Fruit fly (Drosophila melanogaster) whole organism, wandering third instar larva: ENCODE measurements around the gene corolla.

Source experiments
- Abd-B ChIP-seq: fragments of >200 bp; optimal IDR thresholded peaks from 2 replicates; lab custom pipeline; 2017; ENCODE audit warnings: missing biosample characterization, missing genetic modification characterization
- CG32264 ChIP-seq: fragments of 200-800 bp; sonication (Bioruptor generic); optimal IDR thresholded peaks from 2 replicates; lab custom pipeline; 2016; ENCODE audit warnings: missing biosample characterization, missing genetic modification characterization
- CG9705 ChIP-seq: fragments of 200-800 bp; sonication (Bioruptor generic); optimal IDR thresholded peaks from 2 replicates; lab custom pipeline; 2018; ENCODE audit warnings: missing biosample characterization, mild to moderate bottlenecking, missing genetic modification characterization
- Sp1 ChIP-seq: fragments of 200-800 bp; sonication (Bioruptor generic); optimal IDR thresholded peaks from 3 replicates; lab custom pipeline; 2019; ENCODE audit warnings: missing biosample characterization, mild to moderate bottlenecking, missing genetic modification characterization, moderate library complexity
- ey ChIP-seq: fragments of 200-800 bp; sonication (Bioruptor generic); optimal IDR thresholded peaks from 2 replicates; lab custom pipeline; 2016; ENCODE audit warnings: missing biosample characterization, missing genetic modification characterization
- fru ChIP-seq: fragments of 200-800 bp; sonication (Bioruptor generic); optimal IDR thresholded peaks from 3 replicates; lab custom pipeline; 2016; ENCODE audit warnings: missing biosample characterization, mild to moderate bottlenecking, missing genetic modification characterization
- lola ChIP-seq: fragments of >200 bp; optimal IDR thresholded peaks from 2 replicates; lab custom pipeline; 2017; ENCODE audit warnings: missing biosample characterization, missing genetic modification characterization
- pan ChIP-seq: fragments of >200 bp; optimal IDR thresholded peaks from 2 replicates; lab custom pipeline; 2017
- psq ChIP-seq: fragments of 200-800 bp; sonication (Bioruptor generic); optimal IDR thresholded peaks from 3 replicates; lab custom pipeline; 2017; ENCODE audit warnings: missing biosample characterization, mild to moderate bottlenecking, missing genetic modification characterization, moderate library complexity
- usp ChIP-seq: fragments of >200 bp; optimal IDR thresholded peaks from 2 replicates; lab custom pipeline; 2017; ENCODE audit warnings: missing biosample characterization, missing genetic modification characterization

- TF ChIP-seq fru (GFP tag; lab: Kevin White, UChicago): no peak
- no peak for TF ChIP-seq Sp1 (GFP tag; lab: Kevin White, UChicago)
- no peak for TF ChIP-seq usp (GFP tag; lab: Kevin White, UChicago)
- no peak for TF ChIP-seq CG32264
- TF ChIP-seq lola (GFP tag; lab: Kevin White, UChicago): no peak
- TF ChIP-seq pan (lab: Kevin White, UChicago): no peak
- TF ChIP-seq Abd-B (GFP tag; lab: Kevin White, UChicago): no peak
- peak; percentile 10 for TF ChIP-seq psq
- no peak for TF ChIP-seq CG9705 (GFP tag; lab: Kevin White, UChicago)
- peak; percentile 19 for TF ChIP-seq ey (GFP tag; lab: Kevin White, UChicago)
Measured at dm6 chrX:17588134-17588533, 43.7 kb downstream of the corolla start.
